Fruit fly (Drosophila melanogaster) whole organism, embryonic: Measurements from ENCODE around the gene CG11898.
A peak's percentile ranks its signal among the peaks of the same experiment; 100 is the strongest.

ENCODE experiments used
- Awh ChIP-seq: fragments of 200-800 bp; sonication (Bioruptor generic); IDR thresholded peaks from 2 replicates; pipeline ENCODE4, ENCODE4 v1.3.6; 2022; ENCODE audit warnings: missing biosample characterization, missing genetic modification characterization
- C15 ChIP-seq: fragments of 200-800 bp; sonication (Bioruptor generic); IDR thresholded peaks from 3 replicates; pipeline ENCODE4 v1.3.6; 2022; ENCODE audit warnings: missing biosample characterization, missing genetic modification characterization
- CG10462 ChIP-seq: fragments of 200-800 bp; sonication (Bioruptor generic); optimal IDR thresholded peaks from 2 replicates; lab custom pipeline; 2016; ENCODE audit warnings: missing biosample characterization, missing genetic modification characterization
- CG10979 ChIP-seq: fragments of 200-800 bp; sonication (Bioruptor generic); optimal IDR thresholded peaks from 2 replicates; lab custom pipeline; 2018; ENCODE audit warnings: missing biosample characterization, mild to moderate bottlenecking, missing genetic modification characterization, moderate library complexity
- CG11398 ChIP-seq: fragments of 200-800 bp; sonication (Bioruptor generic); optimal IDR thresholded peaks from 2 replicates; lab custom pipeline; 2016; ENCODE audit warnings: missing biosample characterization, missing genetic modification characterization
- CG11695 ChIP-seq: fragments of 200-800 bp; sonication (Bioruptor generic); IDR thresholded peaks from 3 replicates; pipeline ENCODE4 v1.3.6; 2022; ENCODE audit warnings: missing biosample characterization, missing genetic modification characterization
- CG14710 ChIP-seq: fragments of 200-800 bp; sonication (Bioruptor generic); optimal IDR thresholded peaks from 3 replicates; lab custom pipeline; 2019; ENCODE audit warnings: missing biosample characterization, mild to moderate bottlenecking, missing genetic modification characterization, moderate library complexity
- CG1832 ChIP-seq: fragments of 200-800 bp; sonication (Bioruptor generic); optimal IDR thresholded peaks from 2 replicates; lab custom pipeline; 2017; ENCODE audit warnings: missing biosample characterization, mild to moderate bottlenecking, missing genetic modification characterization, inconsistent platforms
- CG2129 ChIP-seq: fragments of 200-800 bp; sonication (Bioruptor generic); IDR thresholded peaks from 2 replicates; pipeline ENCODE4 v1.3.6; 2022; ENCODE audit warnings: missing biosample characterization, missing genetic modification characterization; ENCODE audit not compliant: partially characterized antibody
- CG3065 ChIP-seq: fragments of 200-800 bp; sonication (Bioruptor generic); optimal IDR thresholded peaks from 2 replicates; lab custom pipeline; 2016; ENCODE audit warnings: missing biosample characterization, missing genetic modification characterization
- CG31224 ChIP-seq: fragments of 200-800 bp; sonication (Bioruptor generic); IDR thresholded peaks from 2 replicates; pipeline ENCODE4 v1.3.6; 2022; ENCODE audit warnings: missing biosample characterization, missing genetic modification characterization
- CG31365 ChIP-seq: fragments of 200-800 bp; sonication (Bioruptor generic); optimal IDR thresholded peaks from 2 replicates; lab custom pipeline; 2018; ENCODE audit warnings: missing biosample characterization, mild to moderate bottlenecking, missing genetic modification characterization
- CG31388 ChIP-seq: fragments of 200-800 bp; sonication (Bioruptor generic); optimal IDR thresholded peaks from 2 replicates; lab custom pipeline; 2016; ENCODE audit warnings: missing biosample characterization, missing genetic modification characterization
- CG3281 ChIP-seq: fragments of 200-800 bp; sonication (Bioruptor generic); optimal IDR thresholded peaks from 3 replicates; lab custom pipeline; 2017; ENCODE audit warnings: missing biosample characterization, mild to moderate bottlenecking, missing genetic modification characterization
- CG4404 ChIP-seq: fragments of 200-800 bp; sonication (Bioruptor generic); IDR thresholded peaks from 2 replicates; pipeline ENCODE4 v1.3.6; 2022; ENCODE audit warnings: missing biosample characterization, missing genetic modification characterization
- CG4707 ChIP-seq: fragments of 200-800 bp; sonication (Bioruptor generic); optimal IDR thresholded peaks from 2 replicates; lab custom pipeline; 2018; ENCODE audit warnings: missing biosample characterization, mild to moderate bottlenecking, missing genetic modification characterization, moderate library complexity
- CG9437 ChIP-seq: fragments of 200-800 bp; sonication (Bioruptor generic); optimal IDR thresholded peaks from 2 replicates; lab custom pipeline; 2018; ENCODE audit warnings: missing biosample characterization, mild to moderate bottlenecking, missing genetic modification characterization
- CG9797 ChIP-seq: fragments of 200-800 bp; sonication (Bioruptor generic); optimal IDR thresholded peaks from 3 replicates; lab custom pipeline; 2018; ENCODE audit warnings: missing biosample characterization, mild to moderate bottlenecking, missing genetic modification characterization
- CTCF ChIP-seq: fragments of 200-800 bp; sonication (Bioruptor generic); optimal IDR thresholded peaks from 2 replicates; lab custom pipeline; 2017; ENCODE audit warnings: missing biosample characterization, mild to moderate bottlenecking, missing genetic modification characterization, moderate library complexity
- CkIIα-i1 ChIP-seq: fragments of 200-800 bp; sonication (Bioruptor generic); IDR thresholded peaks from 2 replicates; pipeline ENCODE4 v1.3.6; 2022; ENCODE audit warnings: missing biosample characterization, missing genetic modification characterization
- Doc2 ChIP-seq: fragments of 200-800 bp; sonication (Bioruptor generic); IDR thresholded peaks from 2 replicates; pipeline ENCODE4 v1.3.6; 2022; ENCODE audit warnings: missing biosample characterization, missing genetic modification characterization
- HHEX ChIP-seq: fragments of 200-800 bp; sonication (Bioruptor generic); optimal IDR thresholded peaks from 3 replicates; lab custom pipeline; 2017; ENCODE audit warnings: missing biosample characterization, mild to moderate bottlenecking, missing genetic modification characterization, missing genetic modification reagents
- HLH54F ChIP-seq: fragments of 200-800 bp; sonication (Bioruptor generic); optimal IDR thresholded peaks from 3 replicates; lab custom pipeline; 2016; ENCODE audit warnings: missing biosample characterization, missing genetic modification characterization
- Mad ChIP-seq: fragments of 200-800 bp; sonication (Bioruptor generic); optimal IDR thresholded peaks from 2 replicates; lab custom pipeline; 2016; ENCODE audit warnings: missing biosample characterization, missing genetic modification characterization
- Myb ChIP-seq: fragments of 200-800 bp; sonication (Bioruptor generic); optimal IDR thresholded peaks from 2 replicates; lab custom pipeline; 2016; ENCODE audit warnings: missing biosample characterization, missing genetic modification characterization
- Tbp ChIP-seq: fragments of >200 bp; optimal IDR thresholded peaks from 2 replicates; lab custom pipeline; 2018; ENCODE audit warnings: missing biosample characterization, missing genetic modification characterization
- Trl ChIP-seq, 3 experiments: fragments of >200 bp in 2 of 3; fragments of 200-800 bp in 1 of 3; sonication (Bioruptor generic) in 1 of 3; optimal IDR thresholded peaks; 2 replicates in 1 of 3; 3 replicates in 2 of 3; lab custom pipeline; 2016 to 2017; ENCODE audit warnings: missing biosample characterization in 1 of 3, missing genetic modification characterization in 1 of 3
- az2 ChIP-seq: fragments of 200-800 bp; sonication (Bioruptor generic); optimal IDR thresholded peaks from 3 replicates; lab custom pipeline; 2016; ENCODE audit warnings: missing biosample characterization, missing genetic modification characterization
- bcd ChIP-seq: fragments of 200-800 bp; sonication (Bioruptor generic); optimal IDR thresholded peaks from 2 replicates; lab custom pipeline; 2017; ENCODE audit warnings: missing biosample characterization, mild to moderate bottlenecking, missing genetic modification characterization
- bowl ChIP-seq: fragments of 200-800 bp; sonication (Bioruptor generic); IDR thresholded peaks from 2 replicates; pipeline ENCODE4 v1.3.6; 2022; ENCODE audit warnings: missing biosample characterization, missing genetic modification characterization
- ci ChIP-seq: fragments of 200-800 bp; sonication (Bioruptor generic); IDR thresholded peaks from 3 replicates; pipeline ENCODE4 v1.3.6; 2022; ENCODE audit warnings: missing biosample characterization, missing genetic modification characterization
- crc ChIP-seq: fragments of 200-800 bp; sonication (Bioruptor generic); optimal IDR thresholded peaks from 2 replicates; lab custom pipeline; 2016; ENCODE audit warnings: missing biosample characterization, missing genetic modification characterization
- da ChIP-seq: fragments of 200-800 bp; sonication (Bioruptor generic); optimal IDR thresholded peaks from 2 replicates; lab custom pipeline; 2016; ENCODE audit warnings: missing biosample characterization, missing genetic modification characterization
- disco-r ChIP-seq: fragments of 200-800 bp; sonication (Bioruptor generic); optimal IDR thresholded peaks from 2 replicates; lab custom pipeline; 2016; ENCODE audit warnings: missing biosample characterization, missing genetic modification characterization
- dpn ChIP-seq, 2 experiments: fragments of 200-800 bp; sonication (Bioruptor generic); optimal IDR thresholded peaks; 3 replicates each; lab custom pipeline; 2016; ENCODE audit warnings: missing biosample characterization in 2 of 2, missing genetic modification characterization in 2 of 2
- gcm ChIP-seq: fragments of 200-800 bp; sonication (Bioruptor generic); optimal IDR thresholded peaks from 2 replicates; lab custom pipeline; 2019; ENCODE audit warnings: missing biosample characterization, mild to moderate bottlenecking, missing genetic modification characterization, moderate library complexity
- hbn ChIP-seq: fragments of 200-800 bp; sonication (Bioruptor generic); IDR thresholded peaks from 2 replicates; pipeline ENCODE4 v1.3.6; 2022; ENCODE audit warnings: missing biosample characterization, missing genetic modification characterization; ENCODE audit not compliant: partially characterized antibody
- ind ChIP-seq: fragments of 200-800 bp; sonication (Bioruptor generic); optimal IDR thresholded peaks from 3 replicates; lab custom pipeline; 2016; ENCODE audit warnings: missing biosample characterization, missing genetic modification characterization
- oc ChIP-seq: fragments of 200-800 bp; sonication (Bioruptor generic); optimal IDR thresholded peaks from 2 replicates; lab custom pipeline; 2018; ENCODE audit warnings: missing biosample characterization, mild to moderate bottlenecking, missing genetic modification characterization, moderate library complexity
- pita ChIP-seq: fragments of 200-800 bp; sonication (Bioruptor generic); optimal IDR thresholded peaks from 2 replicates; lab custom pipeline; 2017; ENCODE audit warnings: missing biosample characterization, mild to moderate bottlenecking, missing genetic modification characterization
- pros ChIP-seq: fragments of 200-800 bp; sonication (Bioruptor generic); optimal IDR thresholded peaks from 3 replicates; lab custom pipeline; 2019; ENCODE audit warnings: missing biosample characterization, mild to moderate bottlenecking, missing genetic modification characterization, moderate library complexity
- psq ChIP-seq: fragments of 200-800 bp; sonication (Bioruptor generic); optimal IDR thresholded peaks from 2 replicates; lab custom pipeline; 2017; ENCODE audit warnings: missing biosample characterization, missing genetic modification characterization
- pzg ChIP-seq: fragments of 200-800 bp; sonication (Bioruptor generic); optimal IDR thresholded peaks from 3 replicates; lab custom pipeline; 2018; ENCODE audit warnings: missing biosample characterization, mild to moderate bottlenecking, missing genetic modification characterization, moderate library complexity
- run ChIP-seq: fragments of 200-800 bp; sonication (Bioruptor generic); optimal IDR thresholded peaks from 3 replicates; lab custom pipeline; 2018; ENCODE audit warnings: missing biosample characterization, mild to moderate bottlenecking, missing genetic modification characterization
- sc ChIP-seq, 3 experiments: fragments of >200 bp in 2 of 3; fragments of 200-800 bp in 1 of 3; sonication (Bioruptor generic) in 1 of 3; optimal IDR thresholded peaks; 2 replicates in 2 of 3; 3 replicates in 1 of 3; lab custom pipeline; 2017; ENCODE audit warnings: mild to moderate bottlenecking in 1 of 3, missing biosample characterization in 1 of 3, missing genetic modification characterization in 1 of 3, missing genetic modification reagents in 1 of 3
- slp2 ChIP-seq: fragments of 200-800 bp; sonication (Bioruptor generic); optimal IDR thresholded peaks from 2 replicates; lab custom pipeline; 2016; ENCODE audit warnings: missing biosample characterization, missing genetic modification characterization
- sr ChIP-seq: fragments of 200-800 bp; sonication (Bioruptor generic); IDR thresholded peaks from 3 replicates; pipeline ENCODE4 v1.3.6; 2022; ENCODE audit warnings: missing biosample characterization, missing genetic modification characterization
- toy ChIP-seq: fragments of 200-800 bp; sonication (Bioruptor generic); IDR thresholded peaks from 2 replicates; pipeline ENCODE4 v1.3.6; 2022; ENCODE audit warnings: missing biosample characterization, missing genetic modification characterization

The CG11898 gene

DNA sequence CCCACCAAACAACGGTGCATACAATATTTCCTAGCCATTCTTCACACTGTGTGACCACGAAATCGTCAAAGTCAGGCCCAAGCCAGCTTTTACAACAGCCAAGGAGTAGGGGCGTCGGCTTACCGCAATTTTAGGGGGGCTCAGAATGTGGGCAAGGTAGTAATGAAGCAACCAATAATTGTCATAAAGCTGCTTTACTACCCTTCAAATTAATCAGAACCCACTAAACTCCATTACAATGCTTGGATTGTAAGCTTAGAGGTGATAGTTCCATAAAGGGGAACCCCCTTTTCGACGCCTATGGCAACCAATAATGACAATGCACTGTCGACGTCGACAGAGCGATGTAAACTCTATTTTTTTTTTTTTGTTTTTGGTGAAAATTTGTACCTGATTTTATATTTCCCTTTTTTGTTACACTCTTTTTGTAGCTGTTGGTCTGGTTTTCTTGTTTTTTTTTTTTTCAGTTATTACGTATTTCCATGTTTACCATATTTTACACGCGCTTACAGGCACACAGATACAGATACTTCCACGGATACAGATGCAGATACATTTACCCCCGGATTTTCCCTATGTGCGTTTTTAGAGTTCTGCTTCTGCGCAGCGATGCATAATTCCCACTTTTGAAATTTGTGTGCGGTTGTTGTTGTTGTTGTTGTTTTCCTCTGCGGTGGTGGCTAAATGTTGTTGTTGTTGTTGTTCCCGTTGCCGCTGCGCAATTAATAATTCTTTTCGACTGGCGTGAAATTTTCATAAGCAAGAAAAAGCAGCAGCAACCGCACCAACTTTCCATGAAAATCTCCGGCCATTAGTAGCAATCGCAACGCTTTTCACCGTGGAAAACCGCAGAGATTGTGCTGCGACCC, 39.4 kb downstream of the CG11898 start (continued):
- TF ChIP-seq CTCF (GFP tag; lab: Kevin White, UChicago) (peak; percentile 37), Mad (GFP tag; lab: Kevin White, UChicago) (peak; percentile 45), disco-r (GFP tag; lab: Kevin White, UChicago) (peak; percentile 34), az2 (peak; percentile 78), gcm (GFP tag; lab: Kevin White, UChicago) (peak; percentile 72), bcd (GFP tag; lab: Kevin White, UChicago) (peak; percentile 74), CG4404 (peak; percentile 35; the same call in 1 of the 2 replicates), ci (GFP tag; lab: Robert Waterston, UW) (peak; percentile 92), CG3281 (GFP tag; lab: Kevin White, UChicago) (peak; percentile 31), pzg (no peak), da (GFP tag; lab: Kevin White, UChicago) (peak; percentile 43), Myb (peak; percentile 47), CG11398 (GFP tag; lab: Kevin White, UChicago) (peak; percentile 75), pita (GFP tag; lab: Kevin White, UChicago) (no peak), CG31388 (peak; percentile 30), sc (optimal IDR thresholded peaks at IDR 0.05; lab: Kevin White, UChicago) (no peak), sc (GFP tag; optimal IDR thresholded peaks at IDR 0.05; lab: Kevin White, UChicago) (peak; percentile 73), Trl (optimal IDR thresholded peaks at IDR 0.05; lab: Kevin White, UChicago) (no peak), Trl (GFP tag; optimal IDR thresholded peaks at IDR 0.05; lab: Kevin White, UChicago) (peak; percentile 74), hbn (no peak), sr (peak; percentile 20; the same call in 1 of the 3 replicates), CG14710 (tag; lab: Kevin White, UChicago) (peak; percentile 80), CG2129 (GFP tag; lab: Robert Waterston, UW) (no peak), HHEX (GFP tag; lab: Kevin White, UChicago) (peak; percentile 70), CG1832 (no peak), CG31224 (GFP tag; lab: Robert Waterston, UW) (0 out of 2 replicates have a peak, but pooled peaks have one; percentile 29), CG9797 (GFP tag; lab: Kevin White, UChicago) (no peak), CG3065 (peak; percentile 35), CG10979 (tag; lab: Kevin White, UChicago) (peak; percentile 89), CG10462 (GFP tag; lab: Kevin White, UChicago) (peak; percentile 41), C15 (no peak), bowl (GFP tag; lab: Robert Waterston, UW) (no peak), CG9437 (GFP tag; lab: Kevin White, UChicago) (peak; percentile 58), run (tag; lab: Kevin White, UChicago) (peak; percentile 65), Awh (GFP tag; lab: Robert Waterston, UW) (peak; percentile 71; the same call in 1 of the 2 replicates), toy (GFP tag; lab: Robert Waterston, UW) (no peak), Tbp (GFP tag; lab: Kevin White, UChicago) (no peak), CkIIα-i1 (no peak), pros (peak; percentile 30), CG11695 (GFP tag; lab: Robert Waterston, UW) (peak; percentile 65; the same call in 2 of the 3 replicates), CG31365 (tag; lab: Kevin White, UChicago) (peak; percentile 41), HLH54F (GFP tag; lab: Kevin White, UChicago) (peak; percentile 25), crc (peak; percentile 27), dpn (GFP tag; optimal IDR thresholded peaks at IDR 0.05; lab: Kevin White, UChicago) (peak; percentile 69 to 84), psq (peak; percentile 18), CG4707 (GFP tag; lab: Kevin White, UChicago) (peak; percentile 65), slp2 (GFP tag; lab: Kevin White, UChicago) (peak; percentile 55), Doc2 (peak; percentile 51; the same call in 1 of the 2 replicates), oc (tag; lab: Kevin White, UChicago) (peak; percentile 86), ind (GFP tag; lab: Kevin White, UChicago) (peak; percentile 79)
